Worm (Caenorhabditis elegans) whole organism, L1 larva: ENCODE measurements around the gene srb-3.

Source experiments
- C04F5.9 ChIP-seq: sonication (generic microtip); optimal IDR thresholded peaks from 2 replicates; lab custom pipeline; 2016; ENCODE audit warnings: missing genetic modification characterization, missing compliant biosample characterization
- aha-1 ChIP-seq: fragments of 150-350 bp; optimal IDR thresholded peaks from 2 replicates; lab custom pipeline; 2014; ENCODE audit warnings: missing biosample characterization, missing genetic modification characterization
- alr-1 ChIP-seq: fragments of 200-800 bp; sonication (Bioruptor generic); optimal IDR thresholded peaks from 2 replicates; lab custom pipeline; 2018; ENCODE audit warnings: borderline replicate concordance, mild to moderate bottlenecking, missing genetic modification characterization, missing compliant biosample characterization
- aly-2 ChIP-seq: fragments of 150-350 bp; optimal IDR thresholded peaks from 2 replicates; lab custom pipeline; 2014; ENCODE audit warnings: missing biosample characterization, missing genetic modification characterization
- ama-1 ChIP-seq: fragments of 150-350 bp; optimal IDR thresholded peaks from 2 replicates; lab custom pipeline; 2014
- blmp-1 ChIP-seq: fragments of 150-350 bp; optimal IDR thresholded peaks from 2 replicates; lab custom pipeline; 2014; ENCODE audit warnings: missing biosample characterization, missing genetic modification characterization
- ceh-8 ChIP-seq: fragments of 200-800 bp; sonication (Bioruptor generic); optimal IDR thresholded peaks from 2 replicates; lab custom pipeline; 2018; ENCODE audit warnings: mild to moderate bottlenecking, missing genetic modification characterization, moderate library complexity, missing compliant biosample characterization
- ceh-88 ChIP-seq: fragments of 200-800 bp; sonication (Bioruptor generic); IDR thresholded peaks from 2 replicates; pipeline ENCODE4 v1.3.6; 2022; ENCODE audit warnings: missing genetic modification characterization, missing compliant biosample characterization
- efl-3 ChIP-seq: fragments of 200-800 bp; sonication (Bioruptor generic); optimal IDR thresholded peaks from 2 replicates; lab custom pipeline; 2018; ENCODE audit warnings: mild to moderate bottlenecking, missing genetic modification characterization, missing compliant biosample characterization
- egl-13 ChIP-seq: sonication (generic microtip); optimal IDR thresholded peaks from 2 replicates; lab custom pipeline; 2016; ENCODE audit warnings: missing genotype, missing genetic modification reagents, missing genetic modification characterization, missing compliant biosample characterization
- elt-2 ChIP-seq: sonication (generic microtip); optimal IDR thresholded peaks from 2 replicates; lab custom pipeline; 2016; ENCODE audit warnings: missing genetic modification characterization, mild to moderate bottlenecking, inconsistent platforms, missing compliant biosample characterization, missing genetic modification reagents
- fkh-4 ChIP-seq: sonication (generic microtip); optimal IDR thresholded peaks from 2 replicates; lab custom pipeline; 2016; ENCODE audit warnings: missing compliant biosample characterization, missing genetic modification characterization, borderline replicate concordance
- fos-1 ChIP-seq: fragments of 150-350 bp; optimal IDR thresholded peaks from 2 replicates; lab custom pipeline; 2014; ENCODE audit warnings: missing biosample characterization, missing genetic modification characterization
- irx-1 ChIP-seq: sonication (generic microtip); optimal IDR thresholded peaks from 2 replicates; lab custom pipeline; 2016; ENCODE audit warnings: missing genetic modification characterization, missing compliant biosample characterization
- lin-13 ChIP-seq: fragments of 150-350 bp; optimal IDR thresholded peaks from 2 replicates; lab custom pipeline; 2014; ENCODE audit warnings: missing biosample characterization, missing genetic modification reagents, missing genetic modification characterization
- lin-15B ChIP-seq: fragments of 150-350 bp; sonication (generic microtip); optimal IDR thresholded peaks from 3 replicates; lab custom pipeline; 2014; ENCODE audit warnings: missing biosample characterization, missing genetic modification characterization
- lin-39 ChIP-seq: fragments of 150-350 bp; optimal IDR thresholded peaks from 2 replicates; lab custom pipeline; 2014; ENCODE audit warnings: missing biosample characterization, missing genetic modification reagents, missing genetic modification characterization
- lir-3 ChIP-seq: sonication (generic microtip); optimal IDR thresholded peaks from 2 replicates; lab custom pipeline; 2016; ENCODE audit warnings: mild to moderate bottlenecking, missing genetic modification characterization, moderate library complexity, missing compliant biosample characterization; ENCODE audit not compliant: poor library complexity
- nhr-11 ChIP-seq: fragments of 150-350 bp; optimal IDR thresholded peaks from 2 replicates; lab custom pipeline; 2014; ENCODE audit warnings: missing biosample characterization, missing genetic modification characterization
- nhr-19 ChIP-seq: fragments of 200-800 bp; sonication (Bioruptor generic); conservative IDR thresholded peaks from 2 replicates; pipeline ENCODE4 v1.3.6; 2022; ENCODE audit warnings: missing genetic modification characterization, missing compliant biosample characterization
- nhr-237 ChIP-seq: fragments of 150-350 bp; optimal IDR thresholded peaks from 2 replicates; lab custom pipeline; 2014; ENCODE audit warnings: missing biosample characterization, missing genetic modification characterization
- nhr-28 ChIP-seq: fragments of 150-350 bp; optimal IDR thresholded peaks from 2 replicates; lab custom pipeline; 2014; ENCODE audit warnings: missing biosample characterization, missing genetic modification characterization
- nhr-47 ChIP-seq: sonication (generic microtip); optimal IDR thresholded peaks from 2 replicates; lab custom pipeline; 2016; ENCODE audit warnings: mild to moderate bottlenecking, missing genetic modification characterization, moderate library complexity, missing compliant biosample characterization
- nhr-71 ChIP-seq: sonication (generic microtip); optimal IDR thresholded peaks from 2 replicates; lab custom pipeline; 2016; ENCODE audit warnings: mild to moderate bottlenecking, missing genetic modification characterization, moderate library complexity, missing compliant biosample characterization
- nhr-76 ChIP-seq: sonication (generic microtip); optimal IDR thresholded peaks from 2 replicates; lab custom pipeline; 2017; ENCODE audit warnings: missing biosample characterization, missing genetic modification characterization
- nhr-84 ChIP-seq: sonication (generic microtip); optimal IDR thresholded peaks from 2 replicates; lab custom pipeline; 2017; ENCODE audit warnings: missing biosample characterization, missing genetic modification characterization
- pax-3 ChIP-seq: fragments of 200-800 bp; sonication (Bioruptor generic); optimal IDR thresholded peaks from 2 replicates; lab custom pipeline; 2018; ENCODE audit warnings: mild to moderate bottlenecking, missing genetic modification characterization, moderate library complexity, missing compliant biosample characterization
- pqm-1 ChIP-seq: sonication (generic microtip); optimal IDR thresholded peaks from 3 replicates; lab custom pipeline; 2017; ENCODE audit warnings: missing biosample characterization, missing genetic modification characterization
- rnt-1 ChIP-seq: sonication (generic microtip); optimal IDR thresholded peaks from 2 replicates; lab custom pipeline; 2016; ENCODE audit warnings: mild to moderate bottlenecking, missing genetic modification characterization, moderate library complexity, missing compliant biosample characterization
- snpc-4 ChIP-seq: fragments of 150-350 bp; optimal IDR thresholded peaks from 2 replicates; lab custom pipeline; 2014; ENCODE audit warnings: missing biosample characterization, missing genetic modification characterization
- snu-23 ChIP-seq: sonication (generic microtip); optimal IDR thresholded peaks from 2 replicates; lab custom pipeline; 2016; ENCODE audit warnings: missing genetic modification characterization, missing compliant biosample characterization
- swsn-7 ChIP-seq: sonication (generic microtip); optimal IDR thresholded peaks from 2 replicates; lab custom pipeline; 2016; ENCODE audit warnings: missing genetic modification characterization, missing compliant biosample characterization
- tlp-1 ChIP-seq: fragments of 150-350 bp; optimal IDR thresholded peaks from 2 replicates; lab custom pipeline; 2014; ENCODE audit warnings: missing biosample characterization, missing genetic modification characterization
- unc-86 ChIP-seq: sonication (generic microtip); optimal IDR thresholded peaks from 2 replicates; lab custom pipeline; 2016; ENCODE audit warnings: missing genetic modification characterization, missing compliant biosample characterization
- unc-98 ChIP-seq: fragments of 200-800 bp; sonication (Bioruptor generic); IDR thresholded peaks from 2 replicates; pipeline ENCODE4 v1.3.6; 2022; ENCODE audit warnings: missing genetic modification characterization, missing compliant biosample characterization
- vab-15 ChIP-seq: sonication (generic microtip); optimal IDR thresholded peaks from 2 replicates; lab custom pipeline; 2017; ENCODE audit warnings: missing genotype, mild to moderate bottlenecking, missing genetic modification characterization, missing compliant biosample characterization
- xbp-1 ChIP-seq: sonication (generic microtip); optimal IDR thresholded peaks from 2 replicates; lab custom pipeline; 2016; ENCODE audit warnings: missing genetic modification characterization, missing compliant biosample characterization
- ztf-4 ChIP-seq: fragments of 150-350 bp; optimal IDR thresholded peaks from 2 replicates; lab custom pipeline; 2014; ENCODE audit warnings: missing biosample characterization, missing genetic modification characterization

srb-3 gene

DNA sequence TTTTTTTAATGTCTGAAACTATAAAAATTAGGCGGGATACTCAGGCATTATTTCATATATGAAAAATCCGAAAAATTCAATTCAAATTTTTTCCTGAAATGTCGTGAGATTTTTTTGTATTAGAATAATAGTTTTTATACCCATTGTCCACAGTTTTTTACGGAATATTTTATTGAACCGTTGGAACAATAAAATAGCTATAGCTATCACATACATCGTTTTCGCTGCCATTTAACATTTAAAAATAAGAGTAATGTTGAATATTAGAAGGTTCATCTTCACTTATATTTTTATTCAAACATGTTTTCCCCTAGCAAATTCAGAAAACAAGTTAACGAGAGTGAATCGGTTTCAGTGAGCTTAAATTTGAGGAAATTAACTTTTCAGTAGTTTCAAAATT lies 5.0 kb upstream of the srb-3 start, which contains the start of gene C27D6.15:
TSS of gene C27D6.15 (plus strand) at position 301 of the 400 bp plus-strand sequence.
- TF ChIP-seq ceh-8 (GFP tag; lab: Kevin White, UChicago): no peak
- TF ChIP-seq elt-2 (tag; lab: Kevin White, UChicago): no peak
- no peak for TF ChIP-seq swsn-7 (tag; lab: Kevin White, UChicago)
- TF ChIP-seq lin-15B (tag; lab: Kevin White, UChicago): no peak
- no peak for TF ChIP-seq fos-1 (tag; lab: Kevin White, UChicago)
- no peak for TF ChIP-seq pqm-1 (tag; lab: Kevin White, UChicago)
- TF ChIP-seq nhr-11 (tag; lab: Kevin White, UChicago): no peak
- TF ChIP-seq tlp-1: no peak
- no peak for TF ChIP-seq snpc-4 (tag; lab: Kevin White, UChicago)
- TF ChIP-seq nhr-76 (tag; lab: Kevin White, UChicago): no peak

DNA sequence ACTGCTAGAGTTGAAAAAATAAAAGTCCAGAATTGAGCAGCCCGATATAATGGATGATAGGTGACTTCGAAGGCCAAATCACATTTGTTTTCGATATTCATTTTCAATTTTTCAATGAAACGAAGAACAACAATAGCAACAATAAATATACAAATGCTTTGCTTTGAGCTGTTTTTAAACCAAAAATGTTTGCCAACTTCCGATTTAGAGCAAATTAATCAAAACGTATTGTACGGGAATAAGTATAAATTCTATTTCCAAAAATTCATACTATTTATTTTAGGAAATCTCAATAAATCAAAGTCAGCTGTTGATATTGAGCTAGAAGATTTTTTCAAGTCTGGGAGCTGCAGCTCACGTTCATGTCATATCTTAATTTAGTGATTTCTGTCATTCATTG lies 4.3 kb upstream of the srb-3 start, which contains the start of gene srb-1:
TSS of gene srb-1 (minus strand) at position 101 of the 400 bp plus-strand sequence.
- no peak for TF ChIP-seq efl-3 (GFP tag; lab: Kevin White, UChicago)
- no peak for TF ChIP-seq lir-3 (tag; lab: Kevin White, UChicago)
- no peak for TF ChIP-seq elt-2 (tag; lab: Kevin White, UChicago)
- TF ChIP-seq ceh-88 (GFP tag; lab: Robert Waterston, UW): no peak
- no peak for TF ChIP-seq irx-1 (tag; lab: Kevin White, UChicago)
- TF ChIP-seq vab-15 (tag; lab: Kevin White, UChicago): no peak
- TF ChIP-seq ama-1 (lab: Kevin White, UChicago): no peak

DNA sequence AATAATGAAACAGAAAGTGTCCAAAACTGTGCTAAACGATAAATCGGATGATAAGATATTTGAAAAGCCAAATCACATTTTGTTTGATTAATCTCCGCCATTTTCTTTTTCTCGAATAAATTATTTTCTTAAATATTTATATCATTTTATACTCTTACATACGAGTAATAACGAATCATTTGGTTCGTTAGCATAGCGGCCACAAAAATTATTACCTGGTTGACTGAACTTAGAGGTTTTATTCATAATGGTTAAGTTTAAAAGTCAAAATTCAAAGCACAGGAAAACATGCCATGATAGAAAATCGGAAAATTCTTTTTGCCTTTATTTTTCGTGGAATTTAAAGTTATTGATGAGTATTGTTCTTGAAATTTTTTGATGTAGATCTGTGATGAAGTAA lies 3.4 kb downstream of the srb-3 start, which contains the start of gene srb-5:
TSS of gene srb-5 (minus strand) at position 101 of the 400 bp plus-strand sequence.
- TF ChIP-seq unc-86 (tag; lab: Kevin White, UChicago) (no peak), ama-1 (lab: Kevin White, UChicago) (no peak), lin-39 (tag; lab: Kevin White, UChicago) (no peak), nhr-47 (tag; lab: Kevin White, UChicago) (no peak), snu-23 (GFP tag; lab: Kevin White, UChicago) (no peak), lin-13 (no peak), egl-13 (tag; lab: Kevin White, UChicago) (no peak), blmp-1 (tag; lab: Kevin White, UChicago) (no peak), nhr-237 (tag; lab: Kevin White, UChicago) (no peak), unc-98 (GFP tag; lab: Robert Waterston, UW) (no peak), pax-3 (tag; lab: Kevin White, UChicago) (no peak), xbp-1 (no peak), aha-1 (tag; lab: Kevin White, UChicago) (no peak), C04F5.9 (tag; lab: Kevin White, UChicago) (no peak)

DNA sequence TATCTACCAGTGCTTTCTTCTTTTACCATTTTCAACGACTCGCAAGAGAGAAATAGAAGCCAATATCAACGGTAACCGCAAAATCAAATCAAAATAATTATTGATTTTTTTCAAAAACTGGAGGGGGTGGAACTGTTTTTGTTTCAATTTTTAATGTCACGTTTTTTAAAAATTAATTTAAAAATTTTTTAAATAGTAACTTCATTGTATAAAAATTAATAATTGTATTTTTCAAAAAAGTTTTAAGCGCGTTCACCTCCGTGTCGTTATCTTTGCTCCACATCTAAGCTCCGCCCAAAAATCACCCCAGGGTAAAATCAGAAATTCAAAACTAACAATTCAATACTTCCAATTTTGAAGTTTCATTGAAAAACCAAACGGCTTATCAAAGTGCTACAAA lies 5.5 kb downstream of the srb-3 start, which contains the start of gene C27D6.11:
TSS of gene C27D6.11 (minus strand) at position 101 of the 400 bp plus-strand sequence.
- TF ChIP-seq aly-2 (no peak), nhr-19 (GFP tag; lab: Robert Waterston, UW) (no peak), fkh-4 (no peak), blmp-1 (tag; lab: Kevin White, UChicago) (no peak), nhr-47 (tag; lab: Kevin White, UChicago) (no peak), nhr-76 (tag; lab: Kevin White, UChicago) (no peak), nhr-84 (no peak), ztf-4 (tag; lab: Kevin White, UChicago) (no peak), ama-1 (lab: Kevin White, UChicago) (no peak), alr-1 (tag; lab: Kevin White, UChicago) (no peak), nhr-237 (tag; lab: Kevin White, UChicago) (no peak), fos-1 (tag; lab: Kevin White, UChicago) (no peak), xbp-1 (no peak), nhr-71 (no peak), rnt-1 (tag; lab: Kevin White, UChicago) (no peak), nhr-28 (tag; lab: Kevin White, UChicago) (no peak)
